Worm (Caenorhabditis elegans) whole organism, L2 larva: ENCODE data around the gene C08G9.2.

Experiments
- ZK546.5 ChIP-seq: sonication (generic microtip); optimal IDR thresholded peaks from 2 replicates; lab custom pipeline; 2017; ENCODE audit warnings: missing biosample characterization, missing genetic modification characterization
- ceh-16 ChIP-seq: fragments of 150-350 bp; optimal IDR thresholded peaks from 2 replicates; lab custom pipeline; 2014; ENCODE audit warnings: missing biosample characterization, missing genetic modification characterization
- elt-1 ChIP-seq: fragments of 150-350 bp; optimal IDR thresholded peaks from 2 replicates; lab custom pipeline; 2014; ENCODE audit warnings: missing biosample characterization, missing genetic modification characterization
- elt-3 ChIP-seq: sonication (generic microtip); optimal IDR thresholded peaks from 2 replicates; lab custom pipeline; 2017; ENCODE audit warnings: missing biosample characterization, missing genetic modification characterization

- TF ChIP-seq elt-1 (no peak), ZK546.5 (tag; lab: Kevin White, UChicago) (no peak), elt-3 (tag; lab: Kevin White, UChicago) (no peak), ceh-16 (tag; lab: Kevin White, UChicago) (no peak)
Observed at ce11 chrIV:7620450-7620849, 52.3 kb downstream of the C08G9.2 start.
